Worm (Caenorhabditis elegans): ENCODE measurements around the gene C44C11.6.

The C44C11.6 gene

DNA sequence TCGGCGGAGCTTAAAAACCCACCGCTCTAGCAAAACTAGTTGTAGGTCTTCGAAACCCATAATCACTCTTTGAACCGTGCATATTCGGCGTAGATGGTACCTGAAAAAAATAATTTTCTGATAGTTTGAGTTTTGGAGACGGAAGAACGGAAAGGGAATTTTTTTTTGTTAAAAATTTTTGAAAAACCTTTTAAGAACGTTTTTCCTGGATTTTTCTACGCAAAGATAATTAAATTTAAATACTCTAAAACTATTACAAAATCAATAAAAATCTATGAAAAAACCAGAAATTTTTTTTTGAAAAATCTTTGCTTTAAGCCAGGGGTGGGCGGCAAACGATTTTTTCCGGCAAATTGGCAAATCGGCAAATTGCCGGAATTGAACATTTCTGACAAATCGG lies 34.8 kb downstream of the C44C11.6 start, which contains the start of gene marc-5:
Gene marc-5 (minus strand): TSS at position 101 of the 400 bp plus-strand sequence.
- TF ChIP-seq ZK546.5 (tag; optimal IDR thresholded peaks at IDR 0.05) (no peak), unc-39 (tag; optimal IDR thresholded peaks at IDR 0.05) (no peak), daf-12 (tag; optimal IDR thresholded peaks at IDR 0.05) (no peak), nhr-77 (tag; optimal IDR thresholded peaks at IDR 0.05) (no peak), nhr-23 (tag; optimal IDR thresholded peaks at IDR 0.05) (no peak), mdl-1 (tag; optimal IDR thresholded peaks at IDR 0.05) (no peak), mml-1 (tag; optimal IDR thresholded peaks at IDR 0.05) (no peak), fkh-2 (tag; optimal IDR thresholded peaks at IDR 0.05) (no peak), sea-2 (GFP tag; optimal IDR thresholded peaks at IDR 0.05) (no peak), nfya-1 (tag; optimal IDR thresholded peaks at IDR 0.05; ENCODE audit: insufficient read depth) (no peak), eor-1 (tag; optimal IDR thresholded peaks at IDR 0.05) (no peak), snpc-4 (tag; optimal IDR thresholded peaks at IDR 0.05) (no peak), R02D3.7 (tag; optimal IDR thresholded peaks at IDR 0.05) (no peak), egl-27 (tag; optimal IDR thresholded peaks at IDR 0.05) (no peak), aly-2 (tag; optimal IDR thresholded peaks at IDR 0.05) (no peak), hmg-11 (tag; optimal IDR thresholded peaks at IDR 0.05) (no peak), egl-5 (tag; optimal IDR thresholded peaks at IDR 0.05) (no peak), nhr-25 (tag; optimal IDR thresholded peaks at IDR 0.05) (no peak)

DNA sequence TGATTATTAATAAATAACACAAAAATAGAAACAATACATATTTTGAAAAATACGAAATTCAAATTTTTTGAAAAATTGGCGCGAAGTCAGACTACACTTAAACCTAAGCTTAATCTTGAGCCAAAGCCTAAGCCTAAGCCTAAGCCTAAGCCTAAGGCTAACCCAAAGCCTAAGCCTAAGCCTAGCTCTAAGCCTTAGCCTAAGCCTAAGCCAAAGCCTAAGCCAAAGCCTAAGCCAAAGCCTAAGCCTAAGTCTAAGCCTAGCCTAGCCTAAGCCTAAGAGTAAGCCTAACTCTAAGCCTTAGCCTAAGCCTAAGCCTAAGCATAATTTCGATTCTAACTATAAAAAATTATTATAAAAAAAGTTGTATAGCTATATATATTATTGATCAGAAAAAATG lies 36.3 kb downstream of the C44C11.6 start:
- no peak for TF ChIP-seq pha-4 (tag; optimal IDR thresholded peaks at IDR 0.05)
- no peak for TF ChIP-seq ama-1 (optimal IDR thresholded peaks at IDR 0.05)
- no peak for TF ChIP-seq nhr-11 (tag; optimal IDR thresholded peaks at IDR 0.05)
- no peak for TF ChIP-seq jun-1 (tag; optimal IDR thresholded peaks at IDR 0.05)
- TF ChIP-seq elt-1 (tag; optimal IDR thresholded peaks at IDR 0.05), result no peak
- no peak for TF ChIP-seq ztf-4 (tag; optimal IDR thresholded peaks at IDR 0.05)
- TF ChIP-seq unc-62 (GFP tag; optimal IDR thresholded peaks at IDR 0.05), result no peak
- TF ChIP-seq nhr-43 (tag; optimal IDR thresholded peaks at IDR 0.05; ENCODE audit: poor library complexity, severe bottlenecking), result no peak
- TF ChIP-seq nhr-25 (tag; optimal IDR thresholded peaks at IDR 0.05), result no peak
- TF ChIP-seq aly-2 (tag; optimal IDR thresholded peaks at IDR 0.05), result no peak
- no peak for TF ChIP-seq lin-15B (tag; optimal IDR thresholded peaks at IDR 0.05)
- TF ChIP-seq lin-39 (tag; optimal IDR thresholded peaks at IDR 0.05), result no peak
- no peak for TF ChIP-seq egl-5 (tag; optimal IDR thresholded peaks at IDR 0.05)
- no peak for TF ChIP-seq ceh-16 (tag; optimal IDR thresholded peaks at IDR 0.05)
- TF ChIP-seq unc-39 (tag; optimal IDR thresholded peaks at IDR 0.05), result no peak
- TF ChIP-seq hmg-11 (tag; optimal IDR thresholded peaks at IDR 0.05), result no peak
- TF ChIP-seq ceh-82 (tag; optimal IDR thresholded peaks at IDR 0.05), result no peak
- TF ChIP-seq nhr-12 (tag; optimal IDR thresholded peaks at IDR 0.05), result no peak
- TF ChIP-seq elt-2 (tag; optimal IDR thresholded peaks at IDR 0.05), result no peak
- TF ChIP-seq nhr-77 (tag; optimal IDR thresholded peaks at IDR 0.05), result no peak

ce11 chrII:12382625-12383562 lies 38.3 kb downstream of the C44C11.6 start, which contains the start of gene btb-14:
Gene btb-14, plus strand, starts transcription at chrII:12383463.
- TF ChIP-seq fkh-10 (GFP tag; optimal IDR thresholded peaks at IDR 0.05) (peak; percentile 47), R02D3.7 (tag; optimal IDR thresholded peaks at IDR 0.05) (no peak), nfya-1 (tag; optimal IDR thresholded peaks at IDR 0.05; ENCODE audit: insufficient read depth) (peak; percentile 54), hmg-11 (tag; optimal IDR thresholded peaks at IDR 0.05) (peak; percentile 46), snpc-4 (tag; optimal IDR thresholded peaks at IDR 0.05) (peak; percentile 72), lin-39 (tag; optimal IDR thresholded peaks at IDR 0.05) (peak; percentile 38), lin-15B (tag; optimal IDR thresholded peaks at IDR 0.05) (no peak), nhr-11 (tag; optimal IDR thresholded peaks at IDR 0.05) (no peak)

- TF ChIP-seq ceh-28 (tag; optimal IDR thresholded peaks at IDR 0.05), result no peak
- TF ChIP-seq eor-1 (tag; optimal IDR thresholded peaks at IDR 0.05), result no peak
- TF ChIP-seq fkh-2 (tag; optimal IDR thresholded peaks at IDR 0.05), result no peak
These were observed 41.2 kb downstream of the C44C11.6 start for ce11 chrII:12385815-12386214.
